Fruit fly (Drosophila melanogaster) whole organism, wandering third instar larva: ENCODE measurements around the gene Pgm1.

Experiments used
- CG32264 ChIP-seq: fragments of 200-800 bp; sonication (Bioruptor generic); optimal IDR thresholded peaks from 2 replicates; lab custom pipeline; 2016; ENCODE audit warnings: missing biosample characterization, missing genetic modification characterization
- CG9705 ChIP-seq: fragments of 200-800 bp; sonication (Bioruptor generic); optimal IDR thresholded peaks from 2 replicates; lab custom pipeline; 2018; ENCODE audit warnings: missing biosample characterization, mild to moderate bottlenecking, missing genetic modification characterization
- CrebA ChIP-seq: fragments of 200-800 bp; sonication (Bioruptor generic); optimal IDR thresholded peaks from 2 replicates; lab custom pipeline; 2016; ENCODE audit warnings: missing biosample characterization, mild to moderate bottlenecking, missing genetic modification characterization, borderline replicate concordance
- Dfd ChIP-seq: fragments of >200 bp; optimal IDR thresholded peaks from 2 replicates; lab custom pipeline; 2017; ENCODE audit warnings: missing biosample characterization, missing genetic modification characterization
- Dif ChIP-seq: fragments of 200-275, 200-300 bp; sonication (Bioruptor generic); optimal IDR thresholded peaks from 2 replicates; lab custom pipeline; 2018; ENCODE audit warnings: missing biosample characterization, missing genetic modification characterization; ENCODE audit not compliant: partially characterized antibody
- HLH106 ChIP-seq: fragments of 200-800 bp; optimal IDR thresholded peaks from 3 replicates; lab custom pipeline; 2019; ENCODE audit warnings: missing biosample characterization, mild to moderate bottlenecking, missing genetic modification characterization, moderate library complexity
- Hnf4 ChIP-seq: fragments of 200-800 bp; sonication (Bioruptor generic); optimal IDR thresholded peaks from 2 replicates; lab custom pipeline; 2016; ENCODE audit warnings: missing biosample characterization, mild to moderate bottlenecking, missing genetic modification characterization
- Hr78 ChIP-seq: fragments of >200 bp; optimal IDR thresholded peaks from 2 replicates; lab custom pipeline; 2017; ENCODE audit warnings: missing biosample characterization, missing genetic modification characterization
- Mio ChIP-seq: sonication (Bioruptor generic); optimal IDR thresholded peaks from 2 replicates; lab custom pipeline; 2016; ENCODE audit warnings: missing biosample characterization, missing genetic modification characterization
- OdsH ChIP-seq: fragments of 200-800 bp; sonication (Bioruptor generic); optimal IDR thresholded peaks from 2 replicates; lab custom pipeline; 2016; ENCODE audit warnings: missing biosample characterization, mild to moderate bottlenecking, missing genetic modification characterization
- Rel ChIP-seq, 2 experiments: fragments of 200-800 bp; sonication (Bioruptor generic) in 1 of 2; optimal IDR thresholded peaks; 2 replicates in 1 of 2; 3 replicates in 1 of 2; lab custom pipeline; 2016 to 2019; ENCODE audit warnings: mild to moderate bottlenecking in 2 of 2, missing biosample characterization in 2 of 2, missing genetic modification characterization in 2 of 2, moderate library complexity in 1 of 2
- Sp1 ChIP-seq: fragments of 200-800 bp; sonication (Bioruptor generic); optimal IDR thresholded peaks from 3 replicates; lab custom pipeline; 2019; ENCODE audit warnings: missing biosample characterization, mild to moderate bottlenecking, missing genetic modification characterization, moderate library complexity
- Vsx2 ChIP-seq: fragments of 200-300, 225-300 bp; sonication (Bioruptor generic); optimal IDR thresholded peaks from 2 replicates; lab custom pipeline; 2018; ENCODE audit warnings: missing biosample characterization, missing genetic modification characterization; ENCODE audit not compliant: partially characterized antibody
- br ChIP-seq: fragments of 200-800 bp; sonication (Bioruptor generic); optimal IDR thresholded peaks from 2 replicates; lab custom pipeline; 2016; ENCODE audit warnings: missing biosample characterization, missing genetic modification characterization
- brk ChIP-seq: fragments of 200-800 bp; sonication (Bioruptor generic); optimal IDR thresholded peaks from 2 replicates; lab custom pipeline; 2016; ENCODE audit warnings: missing biosample characterization, mild to moderate bottlenecking, missing genetic modification characterization
- dl ChIP-seq, 2 experiments: fragments of 175-275, 200-275 bp in 1 of 2; fragments of 200-275 bp in 1 of 2; sonication (Bioruptor generic); optimal IDR thresholded peaks; lab custom pipeline; 2018; ENCODE audit warnings: mild to moderate bottlenecking in 2 of 2, missing biosample characterization in 2 of 2, missing genetic modification characterization in 2 of 2, moderate library complexity in 2 of 2; ENCODE audit not compliant: partially characterized antibody in 2 of 2, insufficient read depth in 1 of 2
- dmrt93B ChIP-seq: fragments of 200-800 bp; sonication (Bioruptor generic); optimal IDR thresholded peaks from 2 replicates; lab custom pipeline; 2018; ENCODE audit warnings: missing biosample characterization, mild to moderate bottlenecking, missing genetic modification characterization
- dsf ChIP-seq: sonication (Bioruptor generic); optimal IDR thresholded peaks from 2 replicates; lab custom pipeline; 2016; ENCODE audit warnings: missing biosample characterization, missing genetic modification characterization, borderline replicate concordance
- ey ChIP-seq: fragments of 200-800 bp; sonication (Bioruptor generic); optimal IDR thresholded peaks from 2 replicates; lab custom pipeline; 2016; ENCODE audit warnings: missing biosample characterization, missing genetic modification characterization
- foxo ChIP-seq, 2 experiments: fragments of 200-800 bp; sonication (Bioruptor generic); optimal IDR thresholded peaks; 2 replicates in 1 of 2; 3 replicates in 1 of 2; lab custom pipeline; 2016 to 2017; ENCODE audit warnings: missing biosample characterization in 2 of 2, missing genetic modification characterization in 2 of 2
- fru ChIP-seq: fragments of 200-800 bp; sonication (Bioruptor generic); optimal IDR thresholded peaks from 3 replicates; lab custom pipeline; 2016; ENCODE audit warnings: missing biosample characterization, mild to moderate bottlenecking, missing genetic modification characterization
- h ChIP-seq: fragments of 200-800 bp; sonication (Bioruptor generic); optimal IDR thresholded peaks from 3 replicates; lab custom pipeline; 2016; ENCODE audit warnings: missing biosample characterization, mild to moderate bottlenecking, missing genetic modification characterization
- jim ChIP-seq: fragments of 175-275, 200-325 bp; sonication (Bioruptor generic); optimal IDR thresholded peaks from 2 replicates; lab custom pipeline; 2016; ENCODE audit warnings: missing biosample characterization, mild to moderate bottlenecking, missing genetic modification characterization
- psq ChIP-seq: fragments of 200-800 bp; sonication (Bioruptor generic); optimal IDR thresholded peaks from 3 replicates; lab custom pipeline; 2017; ENCODE audit warnings: missing biosample characterization, mild to moderate bottlenecking, missing genetic modification characterization, moderate library complexity
- rgr ChIP-seq: fragments of 200-800 bp; sonication (Bioruptor generic); optimal IDR thresholded peaks from 3 replicates; lab custom pipeline; 2016; ENCODE audit warnings: missing biosample characterization, mild to moderate bottlenecking, missing genetic modification characterization
- sage ChIP-seq: fragments of 200-800 bp; sonication (Bioruptor generic); optimal IDR thresholded peaks from 2 replicates; lab custom pipeline; 2016; ENCODE audit warnings: missing biosample characterization, mild to moderate bottlenecking, missing genetic modification characterization
- sv ChIP-seq: fragments of 200-800 bp; sonication (Bioruptor generic); optimal IDR thresholded peaks from 3 replicates; lab custom pipeline; 2016; ENCODE audit warnings: missing biosample characterization, missing genetic modification characterization
- tai ChIP-seq: sonication (Bioruptor generic); optimal IDR thresholded peaks from 2 replicates; lab custom pipeline; 2016; ENCODE audit warnings: missing biosample characterization, missing genetic modification characterization
- usp ChIP-seq: fragments of >200 bp; optimal IDR thresholded peaks from 2 replicates; lab custom pipeline; 2017; ENCODE audit warnings: missing biosample characterization, missing genetic modification characterization
- woc ChIP-seq: sonication (Bioruptor generic); optimal IDR thresholded peaks from 2 replicates; lab custom pipeline; 2016; ENCODE audit warnings: missing biosample characterization, mild to moderate bottlenecking, missing genetic modification characterization

Pgm1 gene

DNA sequence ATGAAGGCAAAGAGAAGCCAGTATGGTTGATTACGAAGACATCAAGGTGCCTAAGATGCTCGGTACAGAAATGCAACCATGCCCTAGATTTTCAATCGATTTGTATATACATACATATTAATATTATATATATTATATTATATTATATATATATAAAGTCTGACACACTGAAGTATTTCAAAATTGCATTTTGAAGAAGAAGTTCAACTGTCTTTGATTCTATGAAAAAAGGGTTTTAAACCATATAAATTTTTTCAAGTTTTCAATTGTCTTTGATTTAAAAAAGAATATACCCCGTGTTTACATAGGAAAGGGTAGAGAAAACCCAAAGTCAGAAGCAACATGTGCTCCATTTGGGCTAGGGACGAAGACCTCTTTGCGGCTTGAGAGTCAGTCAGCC lies 46.4 kb upstream of the Pgm1 start:
- TF ChIP-seq tai (GFP tag; lab: Kevin White, UChicago): no peak
- no peak for TF ChIP-seq sage
- TF ChIP-seq fru: no peak
- no peak for TF ChIP-seq CG32264
- no peak for TF ChIP-seq br (GFP tag; lab: Kevin White, UChicago)
- no peak for TF ChIP-seq Vsx2 (GFP tag; lab: Kevin White, UChicago)
- TF ChIP-seq psq (GFP tag; lab: Kevin White, UChicago): peak; percentile 69
- peak; percentile 20 for TF ChIP-seq h (GFP tag; lab: Kevin White, UChicago)
- TF ChIP-seq Sp1: peak; percentile 75
- TF ChIP-seq rgr (GFP tag; lab: Kevin White, UChicago): peak; percentile 5
- no peak for TF ChIP-seq dsf
- no peak for TF ChIP-seq usp (GFP tag; lab: Kevin White, UChicago)
- peak; percentile 28 for TF ChIP-seq dmrt93B (GFP tag; lab: Kevin White, UChicago)
- peak; percentile 76 for TF ChIP-seq HLH106
- TF ChIP-seq woc (GFP tag; lab: Kevin White, UChicago): no peak
- no peak for TF ChIP-seq brk (GFP tag; lab: Kevin White, UChicago)
- peak in 1 of 2 experiments; percentile 22 for TF ChIP-seq foxo (GFP tag; optimal IDR thresholded peaks at IDR 0.05; lab: Kevin White, UChicago)
- TF ChIP-seq Hr78: no peak

DNA sequence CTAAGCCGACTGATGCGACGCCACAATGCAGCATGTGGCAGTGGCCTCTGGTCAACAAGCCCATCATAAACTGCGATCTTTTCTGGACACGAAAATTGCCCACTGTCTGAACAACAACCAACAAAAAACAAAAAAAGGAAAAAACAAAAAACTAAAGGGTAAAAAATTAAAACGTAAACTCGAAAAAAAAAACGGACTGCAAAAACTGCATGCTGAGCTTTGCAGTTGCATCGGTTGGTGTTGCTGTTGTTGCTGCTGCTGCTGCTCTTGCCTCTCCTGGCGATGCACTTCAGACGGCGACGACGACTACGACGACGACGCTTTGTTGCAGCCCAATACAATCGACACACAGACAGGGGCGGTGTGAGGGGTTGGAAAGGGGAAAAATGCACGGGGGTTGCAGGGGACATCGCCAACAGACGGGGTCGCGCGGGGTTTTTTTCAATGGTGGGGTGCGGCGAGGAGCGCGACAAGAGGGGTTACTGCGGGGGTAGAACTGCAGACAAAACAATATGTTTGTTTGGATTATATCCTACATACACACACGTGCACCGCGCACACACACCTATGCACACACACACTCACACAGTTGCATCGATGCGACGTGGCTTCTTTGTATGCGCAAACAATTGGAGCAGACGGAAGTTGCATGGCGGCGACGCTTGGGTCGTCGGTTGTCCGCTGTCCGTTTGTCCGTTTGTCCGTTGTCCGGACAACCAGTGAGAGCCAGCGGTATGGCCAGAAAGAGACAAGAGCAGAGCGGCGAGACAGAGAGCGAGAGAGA lies 45.7 kb upstream of the Pgm1 start:
- TF ChIP-seq Sp1 (peak; percentile 31), dl (GFP tag; optimal IDR thresholded peaks at IDR 0.05; lab: Kevin White, UChicago; ENCODE audit: insufficient read depth in 1 of 2, partially characterized antibody in 2 of 2) (peak in 1 of 2 experiments; percentile 23), rgr (GFP tag; lab: Kevin White, UChicago) (peak; percentile 25), Dfd (GFP tag; lab: Kevin White, UChicago) (no peak), psq (GFP tag; lab: Kevin White, UChicago) (peak; percentile 55), Mio (GFP tag; lab: Kevin White, UChicago) (no peak), brk (GFP tag; lab: Kevin White, UChicago) (peak; percentile 39), Dif (GFP tag; lab: Kevin White, UChicago) (peak; percentile 53)
- TF ChIP-seq, all 38 proteins: peak for 6

DNA sequence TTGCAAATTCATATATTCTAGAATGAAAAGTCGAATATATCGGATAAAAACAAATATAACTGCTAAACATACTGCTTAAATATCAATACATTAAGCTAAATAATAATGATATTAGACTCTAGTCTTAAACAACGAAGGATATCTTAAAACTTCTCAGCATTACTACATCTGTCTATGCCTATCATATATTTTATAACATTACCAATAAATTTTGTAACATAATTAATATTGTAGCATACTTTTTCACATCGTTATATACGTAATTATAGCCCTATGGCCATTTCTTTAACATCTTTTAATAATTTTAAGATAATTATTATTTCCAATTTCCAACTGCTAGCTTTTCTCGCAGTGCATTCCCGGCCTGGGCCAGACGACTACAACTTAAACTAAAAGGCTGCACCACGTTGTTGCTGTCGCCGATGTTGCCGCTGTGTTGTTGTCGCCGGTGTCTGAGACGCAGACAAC lies 44.5 kb upstream of the Pgm1 start:
- TF ChIP-seq brk (GFP tag; lab: Kevin White, UChicago): peak; percentile 43
- peak; percentile 10 for TF ChIP-seq br (GFP tag; lab: Kevin White, UChicago)
- TF ChIP-seq Hnf4: peak; percentile 31
- TF ChIP-seq jim: no peak
- peak; percentile 63 for TF ChIP-seq fru
- no peak for TF ChIP-seq dl (GFP tag; optimal IDR thresholded peaks at IDR 0.05; lab: Kevin White, UChicago; ENCODE audit: insufficient read depth in 1 of 2, partially characterized antibody in 2 of 2)
- peak; percentile 71 for TF ChIP-seq psq (GFP tag; lab: Kevin White, UChicago)
- peak; percentile 10 for TF ChIP-seq woc (GFP tag; lab: Kevin White, UChicago)
- peak; percentile 48 for TF ChIP-seq HLH106
- TF ChIP-seq Sp1: peak; percentile 82
- TF ChIP-seq dmrt93B (GFP tag; lab: Kevin White, UChicago): peak; percentile 58
- TF ChIP-seq Rel (GFP tag; optimal IDR thresholded peaks at IDR 0.05; lab: Kevin White, UChicago): peak; percentile 19
- TF ChIP-seq Rel (tag; optimal IDR thresholded peaks at IDR 0.05; lab: Kevin White, UChicago): no peak
- TF ChIP-seq rgr (GFP tag; lab: Kevin White, UChicago): peak; percentile 77
- TF ChIP-seq sv (GFP tag; lab: Kevin White, UChicago): no peak
- peak; percentile 70 for TF ChIP-seq OdsH
- no peak for TF ChIP-seq CrebA (GFP tag; lab: Kevin White, UChicago)
- TF ChIP-seq foxo (GFP tag; optimal IDR thresholded peaks at IDR 0.05; lab: Kevin White, UChicago): peak in 1 of 2 experiments; percentile 73
- TF ChIP-seq tai (GFP tag; lab: Kevin White, UChicago): no peak
- peak; percentile 53 for TF ChIP-seq h (GFP tag; lab: Kevin White, UChicago)
- peak; percentile 53 for TF ChIP-seq ey (GFP tag; lab: Kevin White, UChicago)

DNA sequence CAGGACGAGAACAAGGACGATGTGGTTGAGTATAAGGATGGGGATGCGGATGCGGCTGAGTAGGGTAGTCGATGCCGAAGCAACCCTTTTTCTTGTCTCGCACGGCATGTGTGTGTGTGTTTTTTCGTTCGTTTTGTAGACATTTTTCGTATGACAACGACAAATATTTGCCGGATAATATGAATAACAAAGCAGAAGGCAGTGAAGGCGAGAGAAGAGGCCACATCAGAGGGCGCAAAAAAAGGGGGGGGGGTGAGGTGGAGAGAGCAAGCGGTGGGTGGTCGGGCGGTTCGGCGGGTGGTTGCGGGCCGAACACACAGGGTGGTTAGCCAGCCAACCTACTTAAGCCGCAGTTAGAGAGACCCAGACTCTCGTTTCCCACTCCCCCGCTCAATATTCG lies 44.0 kb upstream of the Pgm1 start:
- TF ChIP-seq psq (GFP tag; lab: Kevin White, UChicago) (no peak), rgr (GFP tag; lab: Kevin White, UChicago) (no peak), tai (GFP tag; lab: Kevin White, UChicago) (no peak), brk (GFP tag; lab: Kevin White, UChicago) (no peak), jim (no peak), br (GFP tag; lab: Kevin White, UChicago) (no peak), CrebA (GFP tag; lab: Kevin White, UChicago) (no peak), Dfd (GFP tag; lab: Kevin White, UChicago) (no peak), CG9705 (GFP tag; lab: Kevin White, UChicago) (no peak), sage (no peak), sv (GFP tag; lab: Kevin White, UChicago) (no peak)
